Fruit fly (Drosophila melanogaster) whole organism, embryonic: ENCODE results near the gene CG1774.

Experiments
- Aef1 ChIP-seq: fragments of 200-800 bp; sonication (Bioruptor generic); IDR thresholded peaks from 3 replicates; pipeline ENCODE4 v1.3.6; 2022; ENCODE audit warnings: missing biosample characterization, missing genetic modification characterization
- CG10274 ChIP-seq: fragments of 200-800 bp; sonication (Bioruptor generic); optimal IDR thresholded peaks from 3 replicates; lab custom pipeline; 2017; ENCODE audit warnings: missing biosample characterization, mild to moderate bottlenecking, missing genetic modification characterization
- CG10366 ChIP-seq: fragments of 200-800 bp; sonication (Bioruptor generic); IDR thresholded peaks from 2 replicates; pipeline ENCODE4 v1.3.6; 2022; ENCODE audit warnings: missing biosample characterization, missing genetic modification characterization
- CG11093 ChIP-seq: fragments of 200-800 bp; sonication (Bioruptor generic); IDR thresholded peaks from 3 replicates; pipeline ENCODE4 v1.3.6; 2022; ENCODE audit warnings: missing biosample characterization, missing genetic modification characterization
- CG11247 ChIP-seq: fragments of 200-800 bp; sonication (Bioruptor generic); IDR thresholded peaks from 2 replicates; pipeline ENCODE4 v1.3.6; 2022; ENCODE audit warnings: missing biosample characterization, missing genetic modification characterization
- CG11560 ChIP-seq: fragments of 200-800 bp; sonication (Bioruptor generic); IDR thresholded peaks from 3 replicates; pipeline ENCODE4 v1.3.6; 2022; ENCODE audit warnings: missing biosample characterization, missing genetic modification characterization
- CG12071 ChIP-seq: fragments of 200-800 bp; sonication (Bioruptor generic); optimal IDR thresholded peaks from 3 replicates; lab custom pipeline; 2018; ENCODE audit warnings: missing biosample characterization, mild to moderate bottlenecking, missing genetic modification characterization
- CG12391 ChIP-seq: fragments of 200-800 bp; sonication (Bioruptor generic); optimal IDR thresholded peaks from 3 replicates; lab custom pipeline; 2018; ENCODE audit warnings: missing biosample characterization, mild to moderate bottlenecking, missing genetic modification characterization, moderate library complexity
- CG13287 ChIP-seq: fragments of 200-800 bp; sonication (Bioruptor generic); IDR thresholded peaks from 2 replicates; pipeline ENCODE4 v1.3.6; 2022; ENCODE audit warnings: missing biosample characterization, missing genetic modification characterization; ENCODE audit not compliant: partially characterized antibody
- CG15073 ChIP-seq: fragments of 200-800 bp; sonication (Bioruptor generic); optimal IDR thresholded peaks from 2 replicates; lab custom pipeline; 2016; ENCODE audit warnings: missing biosample characterization, missing genetic modification characterization
- CG15269 ChIP-seq: fragments of 200-800 bp; sonication (Bioruptor generic); optimal IDR thresholded peaks from 2 replicates; lab custom pipeline; 2018; ENCODE audit warnings: missing biosample characterization, mild to moderate bottlenecking, missing genetic modification characterization, moderate library complexity
- CG15601 ChIP-seq: fragments of 200-800 bp; sonication (Bioruptor generic); optimal IDR thresholded peaks from 3 replicates; lab custom pipeline; 2019; ENCODE audit warnings: missing biosample characterization, mild to moderate bottlenecking, missing genetic modification characterization, moderate library complexity
- CG17359 ChIP-seq: fragments of 200-800 bp; sonication (Bioruptor generic); optimal IDR thresholded peaks from 3 replicates; lab custom pipeline; 2018; ENCODE audit warnings: missing biosample characterization, mild to moderate bottlenecking, missing genetic modification characterization, moderate library complexity
- CG1792 ChIP-seq: fragments of 200-800 bp; sonication (Bioruptor generic); optimal IDR thresholded peaks from 2 replicates; lab custom pipeline; 2016; ENCODE audit warnings: missing biosample characterization, missing genetic modification characterization
- CG18476 ChIP-seq: fragments of 200-800 bp; sonication (Bioruptor generic); optimal IDR thresholded peaks from 2 replicates; lab custom pipeline; 2016; ENCODE audit warnings: missing biosample characterization, mild to moderate bottlenecking, missing genetic modification characterization
- CG2199 ChIP-seq: fragments of 200-800 bp; sonication (Bioruptor generic); IDR thresholded peaks from 3 replicates; pipeline ENCODE4 v1.3.6; 2022; ENCODE audit warnings: missing biosample characterization, missing genetic modification characterization
- CG4730 ChIP-seq: fragments of 200-800 bp; sonication (Bioruptor generic); IDR thresholded peaks from 2 replicates; pipeline ENCODE4 v1.3.6; 2022; ENCODE audit warnings: missing biosample characterization, missing genetic modification characterization
- CG5245 ChIP-seq: fragments of 200-800 bp; sonication (Bioruptor generic); optimal IDR thresholded peaks from 3 replicates; lab custom pipeline; 2016; ENCODE audit warnings: missing biosample characterization, missing genetic modification characterization
- CG5953 ChIP-seq: fragments of 200-800 bp; sonication (Bioruptor generic); IDR thresholded peaks from 2 replicates; pipeline ENCODE4 v1.3.6; 2022; ENCODE audit warnings: missing biosample characterization, missing genetic modification characterization
- CG6654 ChIP-seq: fragments of 200-800 bp; sonication (Bioruptor generic); optimal IDR thresholded peaks from 2 replicates; lab custom pipeline; 2017; ENCODE audit warnings: missing biosample characterization, mild to moderate bottlenecking, missing genetic modification characterization
- CG8388 ChIP-seq: fragments of 200-800 bp; sonication (Bioruptor generic); optimal IDR thresholded peaks from 2 replicates; lab custom pipeline; 2019; ENCODE audit warnings: missing biosample characterization, mild to moderate bottlenecking, missing genetic modification characterization, moderate library complexity
- Dip2 ChIP-seq: fragments of 200-800 bp; sonication (Bioruptor generic); IDR thresholded peaks from 2 replicates; pipeline ENCODE4 v1.3.6; 2022; ENCODE audit warnings: missing biosample characterization, missing genetic modification characterization
- Dll ChIP-seq: fragments of 200-800 bp; sonication (Bioruptor generic); IDR thresholded peaks from 4 replicates; pipeline ENCODE4 v1.3.6; 2022; ENCODE audit warnings: missing biosample characterization, missing genetic modification characterization; ENCODE audit not compliant: partially characterized antibody
- Dref ChIP-seq: fragments of 200-800 bp; sonication (Bioruptor generic); IDR thresholded peaks from 2 replicates; pipeline ENCODE4 v1.3.6; 2022; ENCODE audit warnings: missing biosample characterization, missing genetic modification characterization
- Ets65A ChIP-seq: fragments of 200-800 bp; sonication (Bioruptor generic); peaks from one replicate; lab custom pipeline; 2016; ENCODE audit warnings: missing biosample characterization, missing genetic modification characterization
- Fer2 ChIP-seq: fragments of 200-800 bp; sonication (Bioruptor generic); optimal IDR thresholded peaks from 2 replicates; lab custom pipeline; 2018; ENCODE audit warnings: missing biosample characterization, mild to moderate bottlenecking, missing genetic modification characterization, moderate library complexity
- Hand ChIP-seq: fragments of 200-800 bp; sonication (Bioruptor generic); optimal IDR thresholded peaks from 2 replicates; lab custom pipeline; 2017; ENCODE audit warnings: mild to moderate bottlenecking, missing biosample characterization, missing genetic modification reagents, missing genetic modification characterization
- Hey ChIP-seq: fragments of 200-800 bp; sonication (Bioruptor generic); optimal IDR thresholded peaks from 3 replicates; lab custom pipeline; 2018; ENCODE audit warnings: missing biosample characterization, mild to moderate bottlenecking, missing genetic modification characterization
- Hr39 ChIP-seq: fragments of >200 bp; optimal IDR thresholded peaks from 2 replicates; lab custom pipeline; 2017
- Lim3 ChIP-seq: fragments of 200-800 bp; sonication (Bioruptor generic); IDR thresholded peaks from 2 replicates; pipeline ENCODE4 v1.3.6; 2022; ENCODE audit warnings: missing biosample characterization, missing genetic modification characterization
- NC2α ChIP-seq: fragments of 200-800 bp; sonication (Bioruptor generic); optimal IDR thresholded peaks from 2 replicates; lab custom pipeline; 2016; ENCODE audit warnings: missing biosample characterization, missing genetic modification characterization
- Xbp1 ChIP-seq: fragments of 200-800 bp; sonication (Bioruptor generic); optimal IDR thresholded peaks from 3 replicates; lab custom pipeline; 2016; ENCODE audit warnings: missing biosample characterization, mild to moderate bottlenecking, missing genetic modification characterization
- al ChIP-seq: fragments of 200-800 bp; sonication (Bioruptor generic); IDR thresholded peaks from 2 replicates; pipeline ENCODE4 v1.3.6; 2022; ENCODE audit warnings: missing biosample characterization, missing genetic modification characterization
- ap ChIP-seq: fragments of 200-800 bp; sonication (Bioruptor generic); IDR thresholded peaks from 2 replicates; pipeline ENCODE4 v1.3.6; 2022; ENCODE audit warnings: missing biosample characterization, missing genetic modification characterization
- ase ChIP-seq: fragments of 200-800 bp; sonication (Bioruptor generic); IDR thresholded peaks from 3 replicates; pipeline ENCODE4 v1.3.6; 2022; ENCODE audit warnings: missing biosample characterization, missing genetic modification characterization
- chif ChIP-seq, 2 experiments: fragments of 200-800 bp; sonication (Bioruptor generic); optimal IDR thresholded peaks; 3 replicates each; lab custom pipeline; 2016; ENCODE audit warnings: missing biosample characterization in 2 of 2, missing genetic modification characterization in 2 of 2
- disco-r ChIP-seq: fragments of 200-800 bp; sonication (Bioruptor generic); optimal IDR thresholded peaks from 2 replicates; lab custom pipeline; 2016; ENCODE audit warnings: missing biosample characterization, missing genetic modification characterization
- dysf ChIP-seq: fragments of 200-800 bp; sonication (Bioruptor generic); IDR thresholded peaks from 3 replicates; pipeline ENCODE4 v1.3.6; 2022; ENCODE audit warnings: missing biosample characterization, missing genetic modification characterization
- ems ChIP-seq: fragments of 200-800 bp; sonication (Bioruptor generic); optimal IDR thresholded peaks from 3 replicates; lab custom pipeline; 2016; ENCODE audit warnings: missing biosample characterization, missing genetic modification characterization
- eve ChIP-seq, 2 experiments: fragments of >200 bp; optimal IDR thresholded peaks; 2 replicates each; lab custom pipeline; 2017; ENCODE audit warnings: missing biosample characterization in 2 of 2, missing genetic modification characterization in 2 of 2
- fd102C ChIP-seq: fragments of 200-800 bp; sonication (Bioruptor generic); optimal IDR thresholded peaks from 2 replicates; lab custom pipeline; 2018; ENCODE audit warnings: missing biosample characterization, mild to moderate bottlenecking, missing genetic modification characterization, moderate library complexity
- fd3F ChIP-seq: fragments of 200-800 bp; sonication (Bioruptor generic); optimal IDR thresholded peaks from 2 replicates; lab custom pipeline; 2018; ENCODE audit warnings: missing biosample characterization, mild to moderate bottlenecking, missing genetic modification characterization, moderate library complexity
- fd96Cb ChIP-seq: fragments of 200-800 bp; sonication (Bioruptor generic); optimal IDR thresholded peaks from 2 replicates; lab custom pipeline; 2018; ENCODE audit warnings: missing biosample characterization, mild to moderate bottlenecking, missing genetic modification characterization, moderate library complexity
- ftz-f1 ChIP-seq: fragments of 200-800 bp; sonication (Bioruptor generic); optimal IDR thresholded peaks from 2 replicates; lab custom pipeline; 2016; ENCODE audit warnings: missing biosample characterization, missing genetic modification characterization
- jumu ChIP-seq: fragments of 200-800 bp; sonication (Bioruptor generic); optimal IDR thresholded peaks from 3 replicates; lab custom pipeline; 2016; ENCODE audit warnings: missing biosample characterization, missing genetic modification characterization
- nmo ChIP-seq: fragments of 200-800 bp; sonication (Bioruptor generic); optimal IDR thresholded peaks from 2 replicates; lab custom pipeline; 2018; ENCODE audit warnings: missing biosample characterization, mild to moderate bottlenecking, missing genetic modification characterization, moderate library complexity
- oc ChIP-seq: fragments of 200-800 bp; sonication (Bioruptor generic); optimal IDR thresholded peaks from 2 replicates; lab custom pipeline; 2018; ENCODE audit warnings: missing biosample characterization, mild to moderate bottlenecking, missing genetic modification characterization, moderate library complexity
- pros ChIP-seq: fragments of 200-800 bp; sonication (Bioruptor generic); optimal IDR thresholded peaks from 3 replicates; lab custom pipeline; 2019; ENCODE audit warnings: missing biosample characterization, mild to moderate bottlenecking, missing genetic modification characterization, moderate library complexity
- pzg ChIP-seq: fragments of 200-800 bp; sonication (Bioruptor generic); optimal IDR thresholded peaks from 3 replicates; lab custom pipeline; 2018; ENCODE audit warnings: missing biosample characterization, mild to moderate bottlenecking, missing genetic modification characterization, moderate library complexity
- repo ChIP-seq: fragments of 200-800 bp; sonication (Bioruptor generic); optimal IDR thresholded peaks from 2 replicates; lab custom pipeline; 2016; ENCODE audit warnings: missing biosample characterization, missing genetic modification characterization
- salm ChIP-seq: fragments of 200-800 bp; sonication (Bioruptor generic); optimal IDR thresholded peaks from 2 replicates; lab custom pipeline; 2018; ENCODE audit warnings: missing biosample characterization, mild to moderate bottlenecking, missing genetic modification characterization

CG1774 gene

DNA sequence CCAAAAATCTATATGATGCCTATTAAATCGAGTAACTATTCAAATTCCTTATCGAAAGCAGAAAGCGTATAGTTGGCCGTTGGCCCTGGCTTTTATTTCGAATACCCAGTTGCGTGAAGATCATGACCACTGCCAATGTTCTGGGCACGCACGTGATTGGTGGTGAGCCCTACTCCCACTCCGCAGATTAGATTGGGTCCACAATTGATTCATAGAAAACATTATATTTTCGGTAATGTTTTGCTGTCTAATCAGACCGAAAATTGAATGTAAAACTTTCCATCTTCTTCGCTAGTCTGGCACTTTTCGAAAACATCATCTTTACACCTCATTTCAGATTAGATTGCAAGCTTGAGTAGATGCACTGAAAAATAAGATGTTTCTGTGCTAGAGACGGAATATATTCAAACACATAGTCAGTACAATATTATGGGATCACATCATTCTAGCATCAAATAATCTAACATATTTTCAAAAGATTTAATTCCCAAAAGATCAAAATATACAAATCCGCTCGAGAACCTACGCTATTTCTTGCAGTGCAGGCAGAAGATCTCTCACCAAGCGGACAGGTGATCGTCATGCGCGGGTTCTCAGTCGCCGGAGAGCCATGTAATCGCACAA lies at the start of gene CG1774 (continued):
- TF ChIP-seq pros (GFP tag; lab: Kevin White, UChicago) (no peak), CG5245 (GFP tag; lab: Kevin White, UChicago) (peak; percentile 42), fd102C (GFP tag; lab: Kevin White, UChicago) (no peak), Fer2 (tag; lab: Kevin White, UChicago) (peak; percentile 50), jumu (GFP tag; lab: Kevin White, UChicago) (peak; percentile 80), dysf (GFP tag; lab: Robert Waterston, UW) (peak; percentile 83), ase (peak; percentile 43; the same call in 1 of the 3 replicates), Hr39 (lab: Kevin White, UChicago) (no peak), disco-r (GFP tag; lab: Kevin White, UChicago) (peak; percentile 32), CG11247 (GFP tag; lab: Robert Waterston, UW) (peak; percentile 72), repo (peak; percentile 55), al (GFP tag; lab: Robert Waterston, UW) (peak; percentile 81), CG17359 (tag; lab: Kevin White, UChicago) (peak; percentile 79), Lim3 (no peak), CG11560 (tag; lab: Robert Waterston, UW) (peak; percentile 52; the same call in 1 of the 3 replicates), oc (tag; lab: Kevin White, UChicago) (no peak), Dip2 (no peak), CG6654 (GFP tag; lab: Kevin White, UChicago) (no peak), ems (GFP tag; lab: Kevin White, UChicago) (peak; percentile 65), Hand (GFP tag; lab: Kevin White, UChicago) (peak; percentile 85), CG11093 (GFP tag; lab: Robert Waterston, UW) (peak; percentile 43; the same call in 1 of the 3 replicates), NC2α (GFP tag; lab: Kevin White, UChicago) (no peak), nmo (GFP tag; lab: Kevin White, UChicago) (peak; percentile 73), CG10274 (GFP tag; lab: Kevin White, UChicago) (peak; percentile 47), CG12071 (peak; percentile 72), fd3F (GFP tag; lab: Kevin White, UChicago) (peak; percentile 66), CG5953 (GFP tag; lab: Robert Waterston, UW) (peak; percentile 64), Ets65A (GFP tag; lab: Kevin White, UChicago) (peak; percentile 96), CG12391 (peak; percentile 75), CG10366 (GFP tag; lab: Robert Waterston, UW) (peak; percentile 66), CG8388 (GFP tag; lab: Kevin White, UChicago) (peak; percentile 53), CG4730 (GFP tag; lab: Robert Waterston, UW) (peak; percentile 46; the same call in 1 of the 2 replicates), ap (GFP tag; lab: Robert Waterston, UW) (peak; percentile 57), pzg (GFP tag; lab: Kevin White, UChicago) (peak; percentile 16), CG2199 (no peak; the same call in 2 of the 3 replicates), CG15601 (peak; percentile 31), CG13287 (GFP tag; lab: Robert Waterston, UW) (no peak), salm (tag; lab: Kevin White, UChicago) (peak; percentile 47), Hey (tag; lab: Kevin White, UChicago) (no peak), CG18476 (GFP tag; lab: Kevin White, UChicago) (peak; percentile 69), CG15269 (tag; lab: Kevin White, UChicago) (peak; percentile 83), Dll (GFP tag; lab: Robert Waterston, UW) (no peak), Aef1 (GFP tag; lab: Robert Waterston, UW) (peak; percentile 77; the same call in 2 of the 3 replicates), ftz-f1 (GFP tag; lab: Kevin White, UChicago) (no peak), CG15073 (GFP tag; lab: Kevin White, UChicago) (no peak), eve (GFP tag; optimal IDR thresholded peaks at IDR 0.05; lab: Kevin White, UChicago) (no peak), chif (GFP tag; optimal IDR thresholded peaks at IDR 0.05; lab: Kevin White, UChicago) (peak; percentile 62 to 74), CG1792 (peak; percentile 75), Dref (no peak), fd96Cb (tag; lab: Kevin White, UChicago) (peak; percentile 56), Xbp1 (GFP tag; lab: Kevin White, UChicago) (peak; percentile 79)
